Worm (Caenorhabditis elegans) whole organism, L2 larva: ENCODE data around the gene mccc-1.

Experiments
- C34F6.9 ChIP-seq: fragments of 150-350 bp; optimal IDR thresholded peaks from 2 replicates; lab custom pipeline; 2014; ENCODE audit warnings: missing biosample characterization, missing genetic modification characterization
- F13H6.1 ChIP-seq: sonication (generic microtip); optimal IDR thresholded peaks from 2 replicates; lab custom pipeline; 2016; ENCODE audit warnings: missing genetic modification characterization, missing compliant biosample characterization
- Y55F3AM.14 ChIP-seq: fragments of 200-800 bp; sonication (Bioruptor generic); optimal IDR thresholded peaks from 2 replicates; lab custom pipeline; 2018; ENCODE audit warnings: mild to moderate bottlenecking, missing genetic modification characterization, missing compliant biosample characterization
- ZK546.5 ChIP-seq: sonication (generic microtip); optimal IDR thresholded peaks from 2 replicates; lab custom pipeline; 2017; ENCODE audit warnings: missing biosample characterization, missing genetic modification characterization
- ama-1 ChIP-seq: fragments of 150-350 bp; optimal IDR thresholded peaks from 2 replicates; lab custom pipeline; 2018; ENCODE audit warnings: inconsistent platforms
- blmp-1 ChIP-seq: sonication (generic microtip); optimal IDR thresholded peaks from 2 replicates; lab custom pipeline; 2017; ENCODE audit warnings: missing genetic modification characterization, mild to moderate bottlenecking, missing compliant biosample characterization, antibody characterized with exemption, moderate library complexity; ENCODE audit not compliant: insufficient read depth
- ceh-16 ChIP-seq: fragments of 150-350 bp; optimal IDR thresholded peaks from 2 replicates; lab custom pipeline; 2014; ENCODE audit warnings: missing biosample characterization, missing genetic modification characterization
- ceh-82 ChIP-seq: fragments of 150-350 bp; optimal IDR thresholded peaks from 2 replicates; lab custom pipeline; 2014; ENCODE audit warnings: missing biosample characterization, missing genetic modification characterization
- crh-2 ChIP-seq: sonication (generic microtip); optimal IDR thresholded peaks from 2 replicates; lab custom pipeline; 2017; ENCODE audit warnings: missing biosample characterization, missing genetic modification characterization
- egl-27 ChIP-seq: sonication (generic microtip); optimal IDR thresholded peaks from 3 replicates; lab custom pipeline; 2017; ENCODE audit warnings: missing biosample characterization, missing genetic modification reagents, missing genetic modification characterization
- elt-1 ChIP-seq: fragments of 150-350 bp; optimal IDR thresholded peaks from 2 replicates; lab custom pipeline; 2014; ENCODE audit warnings: missing biosample characterization, missing genetic modification characterization
- elt-3 ChIP-seq: sonication (generic microtip); optimal IDR thresholded peaks from 2 replicates; lab custom pipeline; 2017; ENCODE audit warnings: missing biosample characterization, missing genetic modification characterization
- fos-1 ChIP-seq: fragments of 150-350 bp; optimal IDR thresholded peaks from 2 replicates; lab custom pipeline; 2014; ENCODE audit warnings: missing biosample characterization, missing genetic modification characterization
- gmeb-1 ChIP-seq: fragments of 150-350 bp; optimal IDR thresholded peaks from 2 replicates; lab custom pipeline; 2014; ENCODE audit warnings: missing biosample characterization, missing genetic modification characterization
- lin-11 ChIP-seq: fragments of 150-350 bp; sonication (generic microtip); optimal IDR thresholded peaks from 2 replicates; lab custom pipeline; 2014; ENCODE audit warnings: missing biosample characterization, missing genetic modification characterization, inconsistent platforms, mixed read lengths
- lin-13 ChIP-seq: fragments of 150-350 bp; optimal IDR thresholded peaks from 2 replicates; lab custom pipeline; 2014; ENCODE audit warnings: missing biosample characterization, missing genetic modification reagents, missing genetic modification characterization
- lin-39 ChIP-seq: fragments of 150-350 bp; optimal IDR thresholded peaks from 2 replicates; lab custom pipeline; 2014; ENCODE audit warnings: missing biosample characterization, missing genetic modification reagents, missing genetic modification characterization
- lsy-2 ChIP-seq, 2 experiments: fragments of 150-350 bp in 1 of 2; sonication (generic microtip) in 1 of 2; optimal IDR thresholded peaks; 2 replicates each; lab custom pipeline; 2014 to 2017; ENCODE audit warnings: missing biosample characterization in 2 of 2, missing genetic modification characterization in 2 of 2
- mab-5 ChIP-seq: fragments of 150-350 bp; optimal IDR thresholded peaks from 2 replicates; lab custom pipeline; 2014; ENCODE audit warnings: missing biosample characterization, missing genetic modification characterization
- mbf-1 ChIP-seq: sonication (generic microtip); optimal IDR thresholded peaks from 2 replicates; lab custom pipeline; 2017; ENCODE audit warnings: missing biosample characterization, missing genetic modification characterization
- mdl-1 ChIP-seq, 2 experiments: fragments of 150-350 bp in 1 of 2; sonication (generic microtip) in 1 of 2; optimal IDR thresholded peaks; 2 replicates each; lab custom pipeline; 2017; ENCODE audit warnings: missing biosample characterization in 2 of 2, missing genetic modification characterization in 2 of 2
- nhr-10 ChIP-seq: sonication (generic microtip); optimal IDR thresholded peaks from 2 replicates; lab custom pipeline; 2017; ENCODE audit warnings: missing biosample characterization, missing genetic modification characterization
- nhr-11 ChIP-seq: fragments of 150-350 bp; optimal IDR thresholded peaks from 2 replicates; lab custom pipeline; 2014; ENCODE audit warnings: missing biosample characterization, missing genetic modification characterization
- nhr-129 ChIP-seq: fragments of 150-350 bp; optimal IDR thresholded peaks from 2 replicates; lab custom pipeline; 2014; ENCODE audit warnings: missing biosample characterization, missing genetic modification characterization
- nhr-21 ChIP-seq: fragments of 150-350 bp; optimal IDR thresholded peaks from 2 replicates; lab custom pipeline; 2014; ENCODE audit warnings: missing biosample characterization, missing genetic modification characterization
- nhr-237 ChIP-seq: fragments of 150-350 bp; optimal IDR thresholded peaks from 2 replicates; lab custom pipeline; 2014; ENCODE audit warnings: missing biosample characterization, missing genetic modification characterization
- nhr-25 ChIP-seq: fragments of 150-350 bp; sonication (generic microtip); optimal IDR thresholded peaks from 3 replicates; lab custom pipeline; 2014; ENCODE audit warnings: missing biosample characterization, missing genetic modification characterization
- nhr-6 ChIP-seq: fragments of 150-350 bp; optimal IDR thresholded peaks from 2 replicates; lab custom pipeline; 2014; ENCODE audit warnings: missing biosample characterization, missing genetic modification characterization
- nhr-77 ChIP-seq: fragments of 150-350 bp; optimal IDR thresholded peaks from 2 replicates; lab custom pipeline; 2014; ENCODE audit warnings: missing biosample characterization, missing genetic modification characterization
- peb-1 ChIP-seq: fragments of 150-350 bp; optimal IDR thresholded peaks from 2 replicates; lab custom pipeline; 2014; ENCODE audit warnings: missing biosample characterization, missing genetic modification characterization
- sem-4 ChIP-seq: fragments of 150-350 bp; optimal IDR thresholded peaks from 2 replicates; lab custom pipeline; 2014; ENCODE audit warnings: missing biosample characterization, missing genetic modification reagents, missing genetic modification characterization
- skn-1 ChIP-seq: sonication (generic microtip); optimal IDR thresholded peaks from 2 replicates; lab custom pipeline; 2017; ENCODE audit warnings: missing biosample characterization, missing genetic modification characterization
- sma-3 ChIP-seq: sonication (generic microtip); optimal IDR thresholded peaks from 2 replicates; lab custom pipeline; 2016; ENCODE audit warnings: missing genetic modification reagents, missing genetic modification characterization, missing compliant biosample characterization
- sma-9 ChIP-seq, 2 experiments: fragments of 150-350 bp in 1 of 2; sonication (generic microtip) in 1 of 2; optimal IDR thresholded peaks; 2 replicates each; lab custom pipeline; 2014 to 2016; ENCODE audit warnings: missing genetic modification characterization in 2 of 2, mild to moderate bottlenecking in 1 of 2, missing biosample characterization in 1 of 2, missing compliant biosample characterization in 1 of 2, missing genetic modification reagents in 1 of 2, moderate library complexity in 1 of 2
- snpc-4 ChIP-seq: fragments of 150-350 bp; optimal IDR thresholded peaks from 2 replicates; lab custom pipeline; 2014; ENCODE audit warnings: missing biosample characterization, missing genetic modification characterization
- unc-39 ChIP-seq: fragments of 150-350 bp; optimal IDR thresholded peaks from 2 replicates; lab custom pipeline; 2014; ENCODE audit warnings: missing biosample characterization, missing genetic modification characterization
- unc-55 ChIP-seq: fragments of 150-350 bp; sonication (generic microtip); optimal IDR thresholded peaks from 3 replicates; lab custom pipeline; 2014; ENCODE audit warnings: missing biosample characterization, missing genetic modification reagents, missing genetic modification characterization
- unc-62 ChIP-seq: fragments of 150-350 bp; optimal IDR thresholded peaks from 2 replicates; lab custom pipeline; 2014; ENCODE audit warnings: missing biosample characterization, missing genetic modification reagents, missing genetic modification characterization
- zag-1 ChIP-seq: fragments of 150-350 bp; optimal IDR thresholded peaks from 2 replicates; lab custom pipeline; 2014; ENCODE audit warnings: missing biosample characterization, missing genetic modification characterization
- ztf-1 ChIP-seq: fragments of 200-800 bp; sonication (Bioruptor generic); conservative IDR thresholded peaks from 2 replicates; pipeline ENCODE4 v1.3.6; 2022; ENCODE audit warnings: missing genetic modification characterization, missing compliant biosample characterization
- ztf-11 ChIP-seq: sonication (generic microtip); optimal IDR thresholded peaks from 2 replicates; lab custom pipeline; 2017; ENCODE audit warnings: missing biosample characterization, missing genetic modification characterization
- ztf-4 ChIP-seq: fragments of 150-350 bp; optimal IDR thresholded peaks from 2 replicates; lab custom pipeline; 2014; ENCODE audit warnings: missing biosample characterization, missing genetic modification characterization

The mccc-1 gene

ce11 chrIV:9872210-9872609, 12.2 kb upstream of the mccc-1 start:
- TF ChIP-seq nhr-25 (tag; lab: Kevin White, UChicago): peak; percentile 53
- TF ChIP-seq sma-9 (GFP tag; optimal IDR thresholded peaks at IDR 0.05; lab: Kevin White, UChicago): peak; percentile 9
- TF ChIP-seq sma-9 (tag; optimal IDR thresholded peaks at IDR 0.05; lab: Kevin White, UChicago): no peak
- TF ChIP-seq ztf-11 (tag; lab: Kevin White, UChicago): no peak
- no peak for TF ChIP-seq nhr-21 (tag; lab: Kevin White, UChicago)
- TF ChIP-seq mdl-1 (tag; optimal IDR thresholded peaks at IDR 0.05; lab: Kevin White, UChicago): no peak

- peak; percentile 47 for TF ChIP-seq nhr-129
- TF ChIP-seq nhr-21 (tag; lab: Kevin White, UChicago): no peak
- no peak for TF ChIP-seq unc-62 (GFP tag; lab: Kevin White, UChicago)
- no peak for TF ChIP-seq ztf-1
- TF ChIP-seq lsy-2 (tag; optimal IDR thresholded peaks at IDR 0.05; lab: Kevin White, UChicago): peak in 1 of 2 experiments; percentile 34
- TF ChIP-seq zag-1 (tag; lab: Kevin White, UChicago): peak; percentile 57
- TF ChIP-seq nhr-6 (tag; lab: Kevin White, UChicago): no peak
- TF ChIP-seq unc-55 (GFP tag; lab: Kevin White, UChicago): peak; percentile 9
- TF ChIP-seq crh-2 (tag; lab: Kevin White, UChicago): peak; percentile 78
- TF ChIP-seq sem-4: no peak
- TF ChIP-seq unc-39 (tag; lab: Kevin White, UChicago): no peak
- TF ChIP-seq fos-1: peak; percentile 81
- TF ChIP-seq skn-1: peak; percentile 32
- TF ChIP-seq C34F6.9 (tag; lab: Kevin White, UChicago): peak; percentile 35
- TF ChIP-seq sma-9 (GFP tag; optimal IDR thresholded peaks at IDR 0.05; lab: Kevin White, UChicago): peak; percentile 70
- TF ChIP-seq sma-9 (tag; optimal IDR thresholded peaks at IDR 0.05; lab: Kevin White, UChicago): no peak
- TF ChIP-seq F13H6.1 (tag; lab: Kevin White, UChicago): peak; percentile 36
- no peak for TF ChIP-seq mab-5 (tag; lab: Kevin White, UChicago)
- no peak for TF ChIP-seq mdl-1 (tag; optimal IDR thresholded peaks at IDR 0.05; lab: Kevin White, UChicago)
Observed at ce11 chrIV:9872786-9873185, 11.6 kb upstream of the mccc-1 start.

ce11 chrIV:9873837-9874236, 10.5 kb upstream of the mccc-1 start:
- peak; percentile 25 for TF ChIP-seq nhr-25 (tag; lab: Kevin White, UChicago)
- peak; percentile 73 for TF ChIP-seq F13H6.1 (tag; lab: Kevin White, UChicago)
- TF ChIP-seq nhr-6 (tag; lab: Kevin White, UChicago): peak; percentile 54
- TF ChIP-seq mbf-1 (tag; lab: Kevin White, UChicago): no peak
- TF ChIP-seq sma-3 (GFP tag; lab: Kevin White, UChicago): peak; percentile 10
- TF ChIP-seq mab-5 (tag; lab: Kevin White, UChicago): no peak
- TF ChIP-seq mdl-1 (tag; optimal IDR thresholded peaks at IDR 0.05; lab: Kevin White, UChicago): peak in 1 of 2 experiments; percentile 23
- TF ChIP-seq ZK546.5 (tag; lab: Kevin White, UChicago): no peak
- no peak for TF ChIP-seq lin-11 (tag; lab: Kevin White, UChicago)
- peak; percentile 14 for TF ChIP-seq blmp-1 (tag; lab: Kevin White, UChicago)
- no peak for TF ChIP-seq nhr-77 (tag; lab: Kevin White, UChicago)
- no peak for TF ChIP-seq sem-4
- TF ChIP-seq peb-1 (tag; lab: Kevin White, UChicago): no peak
- no peak for TF ChIP-seq skn-1
- peak; percentile 68 for TF ChIP-seq sma-9 (GFP tag; optimal IDR thresholded peaks at IDR 0.05; lab: Kevin White, UChicago)
- no peak for TF ChIP-seq sma-9 (tag; optimal IDR thresholded peaks at IDR 0.05; lab: Kevin White, UChicago)
- no peak for TF ChIP-seq ceh-82 (tag; lab: Kevin White, UChicago)
- no peak for TF ChIP-seq nhr-10 (tag; lab: Kevin White, UChicago)
- no peak for TF ChIP-seq elt-3 (tag; lab: Kevin White, UChicago)
- no peak for TF ChIP-seq unc-39 (tag; lab: Kevin White, UChicago)
- no peak for TF ChIP-seq elt-1
- peak; percentile 11 for TF ChIP-seq gmeb-1 (tag; lab: Kevin White, UChicago)
- TF ChIP-seq unc-62 (GFP tag; lab: Kevin White, UChicago): no peak
- no peak for TF ChIP-seq ztf-4
- peak; percentile 39 for TF ChIP-seq nhr-21 (tag; lab: Kevin White, UChicago)
- TF ChIP-seq lin-39 (tag; lab: Kevin White, UChicago): no peak
- TF ChIP-seq crh-2 (tag; lab: Kevin White, UChicago): peak; percentile 90
- TF ChIP-seq snpc-4 (tag; lab: Kevin White, UChicago): no peak
- TF ChIP-seq C34F6.9 (tag; lab: Kevin White, UChicago): peak; percentile 61
- TF ChIP-seq lsy-2 (tag; optimal IDR thresholded peaks at IDR 0.05; lab: Kevin White, UChicago): peak in 1 of 2 experiments; percentile 56
- peak; percentile 53 for TF ChIP-seq egl-27 (tag; lab: Kevin White, UChicago)
- TF ChIP-seq nhr-237 (tag; lab: Kevin White, UChicago): no peak
- peak; percentile 64 for TF ChIP-seq fos-1
- TF ChIP-seq nhr-11 (tag; lab: Kevin White, UChicago): no peak
- TF ChIP-seq unc-55 (GFP tag; lab: Kevin White, UChicago): peak; percentile 69
- no peak for TF ChIP-seq Y55F3AM.14
- TF ChIP-seq ztf-1: no peak
- TF ChIP-seq ceh-16 (tag; lab: Kevin White, UChicago): peak; percentile 61
- peak; percentile 28 for TF ChIP-seq lin-13 (GFP tag; lab: Kevin White, UChicago)
- peak; percentile 36 for TF ChIP-seq ama-1 (lab: Kevin White, UChicago)
- peak; percentile 78 for TF ChIP-seq nhr-129
